Fruit fly (Drosophila melanogaster): Measurements from ENCODE around the gene prage.

Gene prage

dm6 chrX:1821039-1821438, 47.5 kb downstream of the prage start:
- TF ChIP-seq CG6854 (GFP tag; optimal IDR thresholded peaks at IDR 0.05) = no peak
- TF ChIP-seq fd59A (GFP tag; optimal IDR thresholded peaks at IDR 0.05) = no peak
- no peak for TF ChIP-seq Eip78C (GFP tag)
- no peak for TF ChIP-seq ss (GFP tag; optimal IDR thresholded peaks at IDR 0.05)
- TF ChIP-seq CG6163 (GFP tag; IDR thresholded peaks at IDR 0.05) = no peak
- TF ChIP-seq CG34406 (GFP tag; optimal IDR thresholded peaks at IDR 0.05) = no peak
- TF ChIP-seq CG10669 (GFP tag; optimal IDR thresholded peaks at IDR 0.05) = no peak
- TF ChIP-seq esn (GFP tag; optimal IDR thresholded peaks at IDR 0.05) = no peak
- TF ChIP-seq CG7368 (GFP tag; optimal IDR thresholded peaks at IDR 0.05) = no peak

dm6 chrX:1822281-1822680, 48.8 kb downstream of the prage start, which contains the start of gene CG14811:
TSS of gene CG14811 (minus strand) at chrX:1822381.
- no peak for TF ChIP-seq CG11294 (GFP tag; IDR thresholded peaks at IDR 0.05)
- no peak for TF ChIP-seq CG8632 (GFP tag; optimal IDR thresholded peaks at IDR 0.05)
- TF ChIP-seq CG10669 (GFP tag; optimal IDR thresholded peaks at IDR 0.05) = no peak
- no peak for TF ChIP-seq CG8119 (GFP tag; IDR thresholded peaks at IDR 0.05)
- TF ChIP-seq Sox14 (GFP tag; optimal IDR thresholded peaks at IDR 0.05) = no peak
- no peak for TF ChIP-seq fd59A (GFP tag; optimal IDR thresholded peaks at IDR 0.05)

dm6 chrX:1823883-1824609, 50.5 kb downstream of the prage start:
- TF ChIP-seq Eip93F (GFP tag; optimal IDR thresholded peaks at IDR 0.05) (peak; percentile 75), svp (GFP tag) (no peak)

- TF ChIP-seq CG9139 (GFP tag; optimal IDR thresholded peaks at IDR 0.05) = peak; percentile 53
- TF ChIP-seq CG11294 (GFP tag; IDR thresholded peaks at IDR 0.05) = peak; percentile 49; the same call in 1 of the 2 replicates
- TF ChIP-seq Met (GFP tag; optimal IDR thresholded peaks at IDR 0.05) = peak; percentile 81
- peak; percentile 60 for TF ChIP-seq Gug (GFP tag; IDR thresholded peaks at IDR 0.05)
- TF ChIP-seq fd85E (GFP tag; optimal IDR thresholded peaks at IDR 0.05) = peak; percentile 58
- TF ChIP-seq Eip78C (GFP tag) = peak; percentile 93
- no peak for TF ChIP-seq Eip93F (GFP tag; optimal IDR thresholded peaks at IDR 0.05)
- TF ChIP-seq CG11902 (GFP tag; optimal IDR thresholded peaks at IDR 0.05) = peak; percentile 55
- peak; percentile 38 for TF ChIP-seq CG11762 (GFP tag; optimal IDR thresholded peaks at IDR 0.05; ENCODE audit: insufficient read depth)
- peak; percentile 50 for TF ChIP-seq Lpt (GFP tag; optimal IDR thresholded peaks at IDR 0.05)
- TF ChIP-seq CG6808 (GFP tag; optimal IDR thresholded peaks at IDR 0.05) = peak; percentile 71
- TF ChIP-seq Eip75B (GFP tag; optimal IDR thresholded peaks at IDR 0.05) = peak; percentile 76
- TF ChIP-seq CG10631 (GFP tag; optimal IDR thresholded peaks at IDR 0.05) = peak; percentile 60
- peak; percentile 74 for TF ChIP-seq OdsH (GFP tag; optimal IDR thresholded peaks at IDR 0.05)
- TF ChIP-seq CG6163 (GFP tag; IDR thresholded peaks at IDR 0.05) = peak; percentile 66
- peak; percentile 66 to 76 for TF ChIP-seq ss (GFP tag; optimal IDR thresholded peaks at IDR 0.05)
- peak; percentile 72 for TF ChIP-seq Ets21C (GFP tag; optimal IDR thresholded peaks at IDR 0.05)
- peak; percentile 98 for TF ChIP-seq svp (GFP tag)
- TF ChIP-seq Sox15 (GFP tag; optimal IDR thresholded peaks at IDR 0.05) = peak; percentile 70
- peak; percentile 71 for TF ChIP-seq CG32006 (GFP tag; optimal IDR thresholded peaks at IDR 0.05)
- peak; percentile 22 for TF ChIP-seq CG6276 (GFP tag; optimal IDR thresholded peaks at IDR 0.05)
- no peak for TF ChIP-seq Hr38 (GFP tag; optimal IDR thresholded peaks at IDR 0.05)
- TF ChIP-seq spab (GFP tag; optimal IDR thresholded peaks at IDR 0.05) = peak; percentile 63
- peak; percentile 75 for TF ChIP-seq pdm3 (GFP tag; optimal IDR thresholded peaks at IDR 0.05)
- TF ChIP-seq net (GFP tag; optimal IDR thresholded peaks at IDR 0.05) = peak; percentile 71
- no peak for TF ChIP-seq CG6854 (GFP tag; optimal IDR thresholded peaks at IDR 0.05)
- TF ChIP-seq CG16779 (tag; optimal IDR thresholded peaks at IDR 0.05) = peak; percentile 48
- TF ChIP-seq Hr4 (GFP tag; optimal IDR thresholded peaks at IDR 0.05) = peak; percentile 51
- TF ChIP-seq Hr39 (GFP tag; optimal IDR thresholded peaks at IDR 0.05) = peak; percentile 82
- peak; percentile 53 for TF ChIP-seq CG3032 (tag; optimal IDR thresholded peaks at IDR 0.05)
- TF ChIP-seq lz (GFP tag; optimal IDR thresholded peaks at IDR 0.05) = peak; percentile 80
- peak; percentile 79 for TF ChIP-seq acj6 (GFP tag; optimal IDR thresholded peaks at IDR 0.05)
- peak; percentile 82 for TF ChIP-seq esn (GFP tag; optimal IDR thresholded peaks at IDR 0.05)
- TF ChIP-seq Sox102F (GFP tag; optimal IDR thresholded peaks at IDR 0.05) = peak; percentile 69
- TF ChIP-seq Smox (GFP tag; optimal IDR thresholded peaks at IDR 0.05) = peak; percentile 73
- peak in 1 of 2 experiments; percentile 42 for TF ChIP-seq salr (GFP tag; optimal IDR thresholded peaks at IDR 0.05)
- peak; percentile 84 for TF ChIP-seq topi (GFP tag; optimal IDR thresholded peaks at IDR 0.05)
Measured at dm6 chrX:1824610-1824948, 51.1 kb downstream of the prage start.
